Fruit fly (Drosophila melanogaster) whole organism, embryonic: ENCODE results near the gene mRF1.

Experiments
- C15 ChIP-seq: fragments of 200-800 bp; sonication (Bioruptor generic); IDR thresholded peaks from 3 replicates; pipeline ENCODE4 v1.3.6; 2022; ENCODE audit warnings: missing biosample characterization, missing genetic modification characterization
- CG11093 ChIP-seq: fragments of 200-800 bp; sonication (Bioruptor generic); IDR thresholded peaks from 3 replicates; pipeline ENCODE4 v1.3.6; 2022; ENCODE audit warnings: missing biosample characterization, missing genetic modification characterization
- CG11247 ChIP-seq: fragments of 200-800 bp; sonication (Bioruptor generic); IDR thresholded peaks from 2 replicates; pipeline ENCODE4 v1.3.6; 2022; ENCODE audit warnings: missing biosample characterization, missing genetic modification characterization
- CG12236 ChIP-seq: fragments of 200-800 bp; sonication (Bioruptor generic); optimal IDR thresholded peaks from 2 replicates; lab custom pipeline; 2016; ENCODE audit warnings: missing biosample characterization, missing genetic modification characterization
- CG13287 ChIP-seq: fragments of 200-800 bp; sonication (Bioruptor generic); IDR thresholded peaks from 2 replicates; pipeline ENCODE4 v1.3.6; 2022; ENCODE audit warnings: missing biosample characterization, missing genetic modification characterization; ENCODE audit not compliant: partially characterized antibody
- CG13775 ChIP-seq: fragments of 200-800 bp; sonication (Bioruptor generic); optimal IDR thresholded peaks from 3 replicates; lab custom pipeline; 2017; ENCODE audit warnings: missing biosample characterization, mild to moderate bottlenecking, missing genetic modification characterization
- CG15011 ChIP-seq: fragments of 200-800 bp; sonication (Bioruptor generic); optimal IDR thresholded peaks from 3 replicates; lab custom pipeline; 2018; ENCODE audit warnings: missing biosample characterization, mild to moderate bottlenecking, missing genetic modification characterization
- CG15696 ChIP-seq: fragments of 200-800 bp; sonication (Bioruptor generic); optimal IDR thresholded peaks from 2 replicates; lab custom pipeline; 2019; ENCODE audit warnings: missing biosample characterization, mild to moderate bottlenecking, missing genetic modification characterization, moderate library complexity
- CG17385 ChIP-seq: fragments of 200-800 bp; sonication (Bioruptor generic); optimal IDR thresholded peaks from 3 replicates; lab custom pipeline; 2018; ENCODE audit warnings: missing biosample characterization, mild to moderate bottlenecking, missing genetic modification characterization
- CG17829 ChIP-seq: fragments of 200-800 bp; optimal IDR thresholded peaks from 2 replicates; lab custom pipeline; 2019; ENCODE audit warnings: missing biosample characterization, mild to moderate bottlenecking, missing genetic modification characterization, moderate library complexity
- CG2116 ChIP-seq: fragments of 200-800 bp; sonication (Bioruptor generic); optimal IDR thresholded peaks from 3 replicates; lab custom pipeline; 2018; ENCODE audit warnings: missing biosample characterization, mild to moderate bottlenecking, missing genetic modification characterization
- CG3065 ChIP-seq: fragments of 200-800 bp; sonication (Bioruptor generic); optimal IDR thresholded peaks from 2 replicates; lab custom pipeline; 2016; ENCODE audit warnings: missing biosample characterization, missing genetic modification characterization
- CG3281 ChIP-seq: fragments of 200-800 bp; sonication (Bioruptor generic); optimal IDR thresholded peaks from 3 replicates; lab custom pipeline; 2017; ENCODE audit warnings: missing biosample characterization, mild to moderate bottlenecking, missing genetic modification characterization
- CG3847 ChIP-seq: fragments of 200-800 bp; sonication (Bioruptor generic); IDR thresholded peaks from 2 replicates; pipeline ENCODE4 v1.3.6; 2022; ENCODE audit warnings: missing biosample characterization, missing genetic modification characterization
- CG4328 ChIP-seq: fragments of 200-800 bp; sonication (Bioruptor generic); optimal IDR thresholded peaks from 3 replicates; lab custom pipeline; 2017; ENCODE audit warnings: missing biosample characterization, missing genetic modification reagents, missing genetic modification characterization
- CG4360 ChIP-seq: fragments of 200-800 bp; sonication (Bioruptor generic); IDR thresholded peaks from 2 replicates; pipeline ENCODE4 v1.3.6; 2022; ENCODE audit warnings: missing biosample characterization, missing genetic modification characterization
- CG4424 ChIP-seq: fragments of 200-800 bp; sonication (Bioruptor generic); optimal IDR thresholded peaks from 3 replicates; lab custom pipeline; 2016; ENCODE audit warnings: missing biosample characterization, missing genetic modification characterization
- CG5245 ChIP-seq: fragments of 200-800 bp; sonication (Bioruptor generic); optimal IDR thresholded peaks from 3 replicates; lab custom pipeline; 2016; ENCODE audit warnings: missing biosample characterization, missing genetic modification characterization
- CG7556 ChIP-seq: fragments of 200-800 bp; sonication (Bioruptor generic); optimal IDR thresholded peaks from 2 replicates; lab custom pipeline; 2017; ENCODE audit warnings: missing biosample characterization, mild to moderate bottlenecking, missing genetic modification characterization
- CG8478 ChIP-seq: fragments of >200 bp; optimal IDR thresholded peaks from 2 replicates; lab custom pipeline; 2018
- CG9932 ChIP-seq: fragments of 200-800 bp; sonication (Bioruptor generic); IDR thresholded peaks from 2 replicates; pipeline ENCODE4 v1.3.6; 2022; ENCODE audit warnings: missing biosample characterization, missing genetic modification characterization
- D ChIP-seq, 2 experiments: fragments of 200-800 bp in 1 of 2; fragments of >200 bp in 1 of 2; sonication (Bioruptor generic) in 1 of 2; optimal IDR thresholded peaks; 2 replicates in 1 of 2; 3 replicates in 1 of 2; lab custom pipeline; 2017; ENCODE audit warnings: mild to moderate bottlenecking in 1 of 2, missing biosample characterization in 1 of 2, missing genetic modification characterization in 1 of 2, missing genetic modification reagents in 1 of 2
- Dp ChIP-seq: fragments of 200-800 bp; sonication (Bioruptor generic); optimal IDR thresholded peaks from 2 replicates; lab custom pipeline; 2018; ENCODE audit warnings: missing biosample characterization, mild to moderate bottlenecking, missing genetic modification characterization, moderate library complexity
- Ets97D ChIP-seq: fragments of 200-800 bp; sonication (Bioruptor generic); optimal IDR thresholded peaks from 3 replicates; lab custom pipeline; 2016; ENCODE audit warnings: missing biosample characterization, missing genetic modification characterization
- HmgD ChIP-seq: fragments of 200-800 bp; sonication (Bioruptor generic); optimal IDR thresholded peaks from 3 replicates; lab custom pipeline; 2016; ENCODE audit warnings: missing biosample characterization, missing genetic modification characterization
- Hr3 ChIP-seq: fragments of 200-800 bp; sonication (Bioruptor generic); optimal IDR thresholded peaks from 3 replicates; lab custom pipeline; 2016; ENCODE audit warnings: missing biosample characterization, missing genetic modification characterization
- Jarid2 ChIP-seq: fragments of 200-800 bp; sonication (Bioruptor generic); optimal IDR thresholded peaks from 3 replicates; lab custom pipeline; 2017; ENCODE audit warnings: mild to moderate bottlenecking, missing biosample characterization, missing genetic modification reagents, missing genetic modification characterization
- Med ChIP-seq: fragments of 200-800 bp; sonication (Bioruptor generic); peaks from one replicate; lab custom pipeline; 2016; ENCODE audit warnings: missing biosample characterization, missing genetic modification characterization, mild to moderate bottlenecking, inconsistent platforms, moderate library complexity
- Nf-YB ChIP-seq: fragments of 200-800 bp; sonication (Bioruptor generic); optimal IDR thresholded peaks from 3 replicates; lab custom pipeline; 2019; ENCODE audit warnings: missing biosample characterization, mild to moderate bottlenecking, missing genetic modification characterization, moderate library complexity
- Rfx ChIP-seq: fragments of 200-800 bp; sonication (Bioruptor generic); IDR thresholded peaks from 2 replicates; pipeline ENCODE4 v1.3.6; 2022; ENCODE audit warnings: missing biosample characterization, missing genetic modification characterization
- Sin3A ChIP-seq: fragments of >200 bp; optimal IDR thresholded peaks from 2 replicates; lab custom pipeline; 2018
- az2 ChIP-seq: fragments of 200-800 bp; sonication (Bioruptor generic); optimal IDR thresholded peaks from 3 replicates; lab custom pipeline; 2016; ENCODE audit warnings: missing biosample characterization, missing genetic modification characterization
- btn ChIP-seq: fragments of 200-800 bp; sonication (Bioruptor generic); optimal IDR thresholded peaks from 2 replicates; lab custom pipeline; 2016; ENCODE audit warnings: missing biosample characterization, missing genetic modification characterization
- croc ChIP-seq: fragments of 200-800 bp; sonication (Bioruptor generic); conservative IDR thresholded peaks from 3 replicates; pipeline ENCODE4 v1.3.6; 2022; ENCODE audit warnings: missing biosample characterization, missing genetic modification characterization
- exex ChIP-seq: fragments of 200-800 bp; sonication (Bioruptor generic); optimal IDR thresholded peaks from 4 replicates; lab custom pipeline; 2018; ENCODE audit warnings: missing biosample characterization, mild to moderate bottlenecking, missing genetic modification characterization, moderate library complexity
- fd64A ChIP-seq: fragments of 200-800 bp; sonication (Bioruptor generic); optimal IDR thresholded peaks from 3 replicates; lab custom pipeline; 2018; ENCODE audit warnings: missing biosample characterization, mild to moderate bottlenecking, missing genetic modification characterization
- fru ChIP-seq: fragments of >200 bp; optimal IDR thresholded peaks from 2 replicates; lab custom pipeline; 2017
- gce ChIP-seq: fragments of 200-800 bp; sonication (Bioruptor generic); IDR thresholded peaks from 3 replicates; pipeline ENCODE4 v1.3.6; 2022; ENCODE audit warnings: missing biosample characterization, missing genetic modification characterization
- gcm ChIP-seq: fragments of 200-800 bp; sonication (Bioruptor generic); optimal IDR thresholded peaks from 2 replicates; lab custom pipeline; 2019; ENCODE audit warnings: missing biosample characterization, mild to moderate bottlenecking, missing genetic modification characterization, moderate library complexity
- gro ChIP-seq: fragments of 200-800 bp; sonication (Bioruptor generic); optimal IDR thresholded peaks from 2 replicates; lab custom pipeline; 2016; ENCODE audit warnings: missing biosample characterization, missing genetic modification characterization
- ham ChIP-seq: fragments of 200-800 bp; sonication (Bioruptor generic); IDR thresholded peaks from 2 replicates; pipeline ENCODE4 v1.3.6; 2022; ENCODE audit warnings: missing biosample characterization, missing genetic modification characterization
- ken ChIP-seq: fragments of 200-800 bp; sonication (Bioruptor generic); IDR thresholded peaks from 3 replicates; pipeline ENCODE4 v1.3.6; 2022; ENCODE audit warnings: missing biosample characterization, missing genetic modification characterization
- nom ChIP-seq: fragments of 200-800 bp; sonication (Bioruptor generic); optimal IDR thresholded peaks from 2 replicates; lab custom pipeline; 2017; ENCODE audit warnings: missing biosample characterization, missing genetic modification characterization, mild to moderate bottlenecking, moderate library complexity, missing genetic modification reagents
- peb ChIP-seq: fragments of 200-800 bp; sonication (Bioruptor generic); IDR thresholded peaks from 2 replicates; pipeline ENCODE4 v1.3.6; 2022; ENCODE audit warnings: missing biosample characterization, missing genetic modification characterization
- run ChIP-seq: fragments of 200-800 bp; sonication (Bioruptor generic); optimal IDR thresholded peaks from 3 replicates; lab custom pipeline; 2018; ENCODE audit warnings: missing biosample characterization, mild to moderate bottlenecking, missing genetic modification characterization
- sim ChIP-seq: fragments of 200-800 bp; sonication (Bioruptor generic); IDR thresholded peaks from 2 replicates; pipeline ENCODE4 v1.3.6; 2022; ENCODE audit warnings: missing biosample characterization, missing genetic modification characterization
- tna ChIP-seq: fragments of 200-800 bp; sonication (Bioruptor generic); IDR thresholded peaks from 2 replicates; pipeline ENCODE4 v1.3.6; 2022; ENCODE audit warnings: missing biosample characterization, missing genetic modification characterization; ENCODE audit not compliant: partially characterized antibody
- ttk ChIP-seq: fragments of 200-800 bp; sonication (Bioruptor generic); IDR thresholded peaks from 2 replicates; pipeline ENCODE4 v2.1.2; 2022; ENCODE audit warnings: missing biosample characterization, missing genetic modification characterization
- unpg ChIP-seq: fragments of 200-800 bp; sonication (Bioruptor generic); optimal IDR thresholded peaks from 3 replicates; lab custom pipeline; 2018; ENCODE audit warnings: missing biosample characterization, mild to moderate bottlenecking, missing genetic modification characterization, moderate library complexity
- vfl ChIP-seq: fragments of 200-800 bp; sonication (Bioruptor generic); optimal IDR thresholded peaks from 2 replicates; lab custom pipeline; 2016; ENCODE audit warnings: missing biosample characterization, missing genetic modification characterization
- zen ChIP-seq: fragments of 200-800 bp; sonication (Bioruptor generic); optimal IDR thresholded peaks from 3 replicates; lab custom pipeline; 2018; ENCODE audit warnings: missing biosample characterization, mild to moderate bottlenecking, missing genetic modification characterization, moderate library complexity
- zfh1 ChIP-seq: fragments of 200-800 bp; sonication (Bioruptor generic); IDR thresholded peaks from 3 replicates; pipeline ENCODE4 v1.3.6; 2022; ENCODE audit warnings: missing biosample characterization, missing genetic modification characterization

mRF1 gene

dm6 chr2L:13205256-13205655 lies 14.5 kb upstream of the mRF1 start (continued):
- TF ChIP-seq exex (tag; lab: Kevin White, UChicago) (no peak), CG3065 (GFP tag; lab: Kevin White, UChicago) (no peak), Med (GFP tag; lab: Kevin White, UChicago) (peak; percentile 93), CG3281 (GFP tag; lab: Kevin White, UChicago) (no peak), CG4328 (GFP tag; lab: Kevin White, UChicago) (peak; percentile 57), zfh1 (GFP tag; lab: Robert Waterston, UW) (0 out of 3 replicates have a peak, but pooled peaks have one; percentile 28), Rfx (GFP tag; lab: Robert Waterston, UW) (peak; percentile 19; the same call in 1 of the 2 replicates), CG9932 (no peak), CG8478 (lab: Kevin White, UChicago) (no peak), Dp (GFP tag; lab: Kevin White, UChicago) (no peak), peb (no peak), CG4424 (GFP tag; lab: Kevin White, UChicago) (no peak), ken (GFP tag; lab: Robert Waterston, UW) (no peak), Nf-YB (no peak), CG15696 (tag; lab: Kevin White, UChicago) (no peak), Hr3 (GFP tag; lab: Kevin White, UChicago) (no peak), CG17385 (GFP tag; lab: Kevin White, UChicago) (peak; percentile 30), CG2116 (no peak), CG11247 (GFP tag; lab: Robert Waterston, UW) (no peak), CG5245 (no peak), vfl (GFP tag; lab: Kevin White, UChicago) (no peak), fru (no peak), D (optimal IDR thresholded peaks at IDR 0.05; lab: Kevin White, UChicago) (no peak), D (GFP tag; optimal IDR thresholded peaks at IDR 0.05; lab: Kevin White, UChicago) (peak; percentile 37), btn (GFP tag; lab: Kevin White, UChicago) (no peak), gcm (GFP tag; lab: Kevin White, UChicago) (peak; percentile 76), CG15011 (GFP tag; lab: Kevin White, UChicago) (no peak), CG11093 (GFP tag; lab: Robert Waterston, UW) (no peak), gce (GFP tag; lab: Robert Waterston, UW) (peak; percentile 70; the same call in 2 of the 3 replicates), CG12236 (GFP tag; lab: Kevin White, UChicago) (no peak), CG4360 (no peak), Ets97D (GFP tag; lab: Kevin White, UChicago) (no peak), unpg (GFP tag; lab: Kevin White, UChicago) (peak; percentile 5), ttk (GFP tag; lab: Robert Waterston, UW) (no peak), CG13775 (GFP tag; lab: Kevin White, UChicago) (peak; percentile 31), CG7556 (no peak), sim (GFP tag; lab: Robert Waterston, UW) (no peak), az2 (no peak), HmgD (GFP tag; lab: Kevin White, UChicago) (no peak), Sin3A (no peak), croc (no peak), run (tag; lab: Kevin White, UChicago) (peak; percentile 21), nom (GFP tag; lab: Kevin White, UChicago) (peak; percentile 53), C15 (GFP tag; lab: Robert Waterston, UW) (no peak), gro (GFP tag; lab: Kevin White, UChicago) (no peak), tna (GFP tag; lab: Robert Waterston, UW) (no peak), Jarid2 (GFP tag; lab: Kevin White, UChicago) (no peak), CG17829 (tag; lab: Kevin White, UChicago) (peak; percentile 4), CG3847 (no peak), fd64A (GFP tag; lab: Kevin White, UChicago) (peak; percentile 5), ham (GFP tag; lab: Robert Waterston, UW) (no peak), zen (no peak), CG13287 (peak; percentile 14; the same call in 1 of the 2 replicates)
